Worm (Caenorhabditis elegans) whole organism, early embryonic: ENCODE data around the gene C48B4.12.

ENCODE experiments used
- B0310.2 ChIP-seq: sonication (generic microtip); optimal IDR thresholded peaks from 2 replicates; lab custom pipeline; 2016; ENCODE audit warnings: mild to moderate bottlenecking, missing genetic modification characterization, missing compliant biosample characterization
- ama-1 ChIP-seq: fragments of 150-350 bp; optimal IDR thresholded peaks from 2 replicates; lab custom pipeline; 2014
- ceh-36 ChIP-seq: sonication (generic microtip); optimal IDR thresholded peaks from 2 replicates; lab custom pipeline; 2016; ENCODE audit warnings: missing genetic modification characterization, inconsistent platforms, missing compliant biosample characterization
- flt-1 ChIP-seq: fragments of 200-800 bp; sonication (Bioruptor generic); IDR thresholded peaks from 2 replicates; pipeline ENCODE4 v1.3.6; 2022; ENCODE audit warnings: missing genetic modification characterization, missing compliant biosample characterization
- hmbx-1 ChIP-seq: sonication (generic microtip); optimal IDR thresholded peaks from 2 replicates; lab custom pipeline; 2016; ENCODE audit warnings: mild to moderate bottlenecking, missing genetic modification characterization, missing compliant biosample characterization
- hmg-4 ChIP-seq: fragments of 200-800 bp; sonication (Bioruptor generic); optimal IDR thresholded peaks from 2 replicates; lab custom pipeline; 2018; ENCODE audit warnings: mild to moderate bottlenecking, missing genetic modification characterization, missing compliant biosample characterization
- pes-1 ChIP-seq: fragments of 200-800 bp; sonication (Bioruptor generic); IDR thresholded peaks from 2 replicates; pipeline ENCODE4 v1.3.6; 2022; ENCODE audit warnings: missing genetic modification reagents, missing genetic modification characterization, missing compliant biosample characterization
- scrt-1 ChIP-seq: fragments of 200-800 bp; sonication (Bioruptor generic); IDR thresholded peaks from 2 replicates; pipeline ENCODE4 v1.3.6; 2022; ENCODE audit warnings: missing genetic modification characterization, missing compliant biosample characterization
- sea-1 ChIP-seq: fragments of 200-800 bp; sonication (Bioruptor generic); conservative IDR thresholded peaks from 2 replicates; pipeline ENCODE4 v1.3.6; 2022; ENCODE audit warnings: missing genetic modification characterization, missing compliant biosample characterization
- tbx-37 ChIP-seq: fragments of 200-800 bp; sonication (Bioruptor generic); conservative IDR thresholded peaks from 2 replicates; pipeline ENCODE4 v1.3.6; 2022; ENCODE audit warnings: missing genetic modification reagents, missing genetic modification characterization, missing compliant biosample characterization
- tra-4 ChIP-seq: sonication (generic microtip); optimal IDR thresholded peaks from 2 replicates; lab custom pipeline; 2017; ENCODE audit warnings: missing genetic modification characterization, missing compliant biosample characterization

DNA sequence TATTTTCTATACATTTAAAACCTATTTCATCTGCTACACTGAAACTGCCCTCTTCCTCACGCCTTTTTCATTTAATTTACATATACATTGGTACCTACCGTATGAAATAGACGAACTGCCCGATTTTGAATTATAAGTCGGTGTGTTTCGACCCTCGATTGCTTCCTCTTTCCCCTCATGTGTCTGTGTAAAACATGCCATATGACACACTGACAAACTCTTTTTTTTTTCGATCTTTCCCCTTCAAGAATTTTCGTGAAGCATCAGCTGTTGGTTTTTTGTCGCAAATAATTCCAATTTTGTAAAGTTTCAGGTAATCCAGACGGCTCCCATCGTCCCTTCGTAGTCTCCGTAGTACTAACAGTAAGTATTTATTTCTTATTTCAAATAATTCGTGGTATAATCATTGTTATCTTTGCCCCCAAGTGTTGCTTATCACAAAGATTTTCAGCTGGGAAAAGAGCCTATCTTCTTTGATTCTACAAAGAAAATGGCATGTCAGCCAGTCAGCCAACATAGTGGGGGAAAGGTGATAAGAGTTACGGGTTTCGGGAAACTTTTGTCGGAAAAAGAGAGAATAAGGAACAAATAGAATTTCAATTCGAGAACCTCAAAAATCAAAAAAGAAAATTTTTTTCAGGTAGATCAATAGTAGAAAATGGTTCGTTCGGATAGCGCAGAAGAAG, 24.8 kb downstream of the C48B4.12 start:
- TF ChIP-seq ama-1 (lab: Kevin White, UChicago) = no peak
- no peak for TF ChIP-seq flt-1 (GFP tag; lab: Robert Waterston, UW)
- TF ChIP-seq sea-1 (GFP tag; lab: Robert Waterston, UW) = no peak
- TF ChIP-seq tbx-37 (GFP tag; lab: Robert Waterston, UW) = no peak
- no peak for TF ChIP-seq pes-1
- no peak for TF ChIP-seq ceh-36 (tag; lab: Kevin White, UChicago)
- no peak for TF ChIP-seq hmbx-1 (tag; lab: Kevin White, UChicago)
- TF ChIP-seq scrt-1 = no peak
- no peak for TF ChIP-seq tra-4
- TF ChIP-seq hmg-4 = no peak
- TF ChIP-seq B0310.2 (tag; lab: Kevin White, UChicago) = no peak
